Worm (Caenorhabditis elegans) whole organism, early embryonic: ENCODE data around the gene C06G1.1.

ENCODE experiments used
- B0310.2 ChIP-seq: sonication (generic microtip); optimal IDR thresholded peaks from 2 replicates; lab custom pipeline; 2016; ENCODE audit warnings: mild to moderate bottlenecking, missing genetic modification characterization, missing compliant biosample characterization
- F13C5.2 ChIP-seq: sonication (generic microtip); optimal IDR thresholded peaks from 2 replicates; lab custom pipeline; 2017; ENCODE audit warnings: mild to moderate bottlenecking, missing genetic modification characterization, inconsistent platforms, missing compliant biosample characterization
- aly-1 ChIP-seq: sonication (generic microtip); optimal IDR thresholded peaks from 2 replicates; lab custom pipeline; 2016; ENCODE audit warnings: missing genetic modification characterization, missing compliant biosample characterization
- ama-1 ChIP-seq: fragments of 150-350 bp; optimal IDR thresholded peaks from 2 replicates; lab custom pipeline; 2014
- ceh-13 ChIP-seq: fragments of 200-800 bp; sonication (Bioruptor generic); optimal IDR thresholded peaks from 2 replicates; lab custom pipeline; 2018; ENCODE audit warnings: mild to moderate bottlenecking, missing genetic modification characterization, missing compliant biosample characterization
- ets-7 ChIP-seq: sonication (generic microtip); optimal IDR thresholded peaks from 2 replicates; lab custom pipeline; 2016; ENCODE audit warnings: missing genotype, missing genetic modification characterization, missing compliant biosample characterization
- flt-1 ChIP-seq: fragments of 200-800 bp; sonication (Bioruptor generic); IDR thresholded peaks from 2 replicates; pipeline ENCODE4 v1.3.6; 2022; ENCODE audit warnings: missing genetic modification characterization, missing compliant biosample characterization
- hmbx-1 ChIP-seq: sonication (generic microtip); optimal IDR thresholded peaks from 2 replicates; lab custom pipeline; 2016; ENCODE audit warnings: mild to moderate bottlenecking, missing genetic modification characterization, missing compliant biosample characterization
- hmg-4 ChIP-seq: fragments of 200-800 bp; sonication (Bioruptor generic); optimal IDR thresholded peaks from 2 replicates; lab custom pipeline; 2018; ENCODE audit warnings: mild to moderate bottlenecking, missing genetic modification characterization, missing compliant biosample characterization
- sea-1 ChIP-seq: fragments of 200-800 bp; sonication (Bioruptor generic); conservative IDR thresholded peaks from 2 replicates; pipeline ENCODE4 v1.3.6; 2022; ENCODE audit warnings: missing genetic modification characterization, missing compliant biosample characterization
- tbx-11 ChIP-seq: fragments of 200-800 bp; sonication (Bioruptor generic); IDR thresholded peaks from 2 replicates; pipeline ENCODE4 v1.3.6; 2022; ENCODE audit warnings: missing genetic modification characterization, missing compliant biosample characterization
- tbx-37 ChIP-seq: fragments of 200-800 bp; sonication (Bioruptor generic); conservative IDR thresholded peaks from 2 replicates; pipeline ENCODE4 v1.3.6; 2022; ENCODE audit warnings: missing genetic modification reagents, missing genetic modification characterization, missing compliant biosample characterization
- tra-4 ChIP-seq: sonication (generic microtip); optimal IDR thresholded peaks from 2 replicates; lab custom pipeline; 2017; ENCODE audit warnings: missing genetic modification characterization, missing compliant biosample characterization

- TF ChIP-seq ama-1 (no peak), flt-1 (GFP tag; lab: Robert Waterston, UW) (no peak), ets-7 (tag; lab: Kevin White, UChicago) (no peak), ceh-13 (GFP tag; lab: Kevin White, UChicago) (no peak), tbx-11 (GFP tag; lab: Robert Waterston, UW) (no peak), aly-1 (tag; lab: Kevin White, UChicago) (no peak), hmbx-1 (tag; lab: Kevin White, UChicago) (no peak), sea-1 (GFP tag; lab: Robert Waterston, UW) (no peak), hmg-4 (no peak), B0310.2 (tag; lab: Kevin White, UChicago) (no peak), tra-4 (tag; lab: Kevin White, UChicago) (no peak), F13C5.2 (no peak), tbx-37 (GFP tag; lab: Robert Waterston, UW) (no peak)
Measured at ce11 chrX:16675712-16676111, 42.6 kb downstream of the C06G1.1 start.
